Worm (Caenorhabditis elegans): ENCODE measurements around the gene lntl-1.

The lntl-1 gene

ce11 chrIV:5805477-5805876 lies 1.4 kb downstream of the lntl-1 start:
- TF ChIP-seq ztf-11 (tag; optimal IDR thresholded peaks at IDR 0.05), result no peak
- no peak for TF ChIP-seq lin-13 (tag; optimal IDR thresholded peaks at IDR 0.05)
- TF ChIP-seq ces-1 (GFP tag; optimal IDR thresholded peaks at IDR 0.05), result peak; percentile 54
- no peak for TF ChIP-seq lin-32 (GFP tag; optimal IDR thresholded peaks at IDR 0.05)
- no peak for TF ChIP-seq M03D4.4 (tag; optimal IDR thresholded peaks at IDR 0.05)
- no peak for TF ChIP-seq blmp-1 (tag; optimal IDR thresholded peaks at IDR 0.05)
- no peak for TF ChIP-seq mep-1 (tag; optimal IDR thresholded peaks at IDR 0.05)
- TF ChIP-seq nhr-2 (tag; optimal IDR thresholded peaks at IDR 0.05), result no peak
- peak; percentile 87 for TF ChIP-seq lsy-2 (tag; optimal IDR thresholded peaks at IDR 0.05)
- no peak for TF ChIP-seq flh-1 (GFP tag; optimal IDR thresholded peaks at IDR 0.05)
- no peak for TF ChIP-seq cnd-1 (tag; optimal IDR thresholded peaks at IDR 0.05)
- TF ChIP-seq mab-5 (tag; optimal IDR thresholded peaks at IDR 0.05), result no peak
- no peak for TF ChIP-seq unc-120 (tag; optimal IDR thresholded peaks at IDR 0.05; ENCODE audit: poor library complexity, severe bottlenecking)
- no peak for TF ChIP-seq bed-3 (GFP tag; optimal IDR thresholded peaks at IDR 0.05)

- TF ChIP-seq unc-62 (GFP tag; optimal IDR thresholded peaks at IDR 0.05) (no peak), elt-1 (tag; optimal IDR thresholded peaks at IDR 0.05; ENCODE audit: borderline replicate concordance, insufficient read depth) (no peak), tbx-8 (GFP tag; optimal IDR thresholded peaks at IDR 0.05) (no peak), ces-1 (GFP tag; optimal IDR thresholded peaks at IDR 0.05) (peak; percentile 95), snpc-4 (tag; optimal IDR thresholded peaks at IDR 0.05) (no peak)
Observed at ce11 chrIV:5803510-5804013, 3.3 kb downstream of the lntl-1 start.

ce11 chrIV:5799577-5799976 lies 7.3 kb downstream of the lntl-1 start:
- no peak for TF ChIP-seq lin-13 (tag; optimal IDR thresholded peaks at IDR 0.05)
- TF ChIP-seq tbx-8 (GFP tag; optimal IDR thresholded peaks at IDR 0.05), result no peak
- TF ChIP-seq drap-1 (GFP tag; optimal IDR thresholded peaks at IDR 0.05), result no peak
- TF ChIP-seq nhr-237 (tag; optimal IDR thresholded peaks at IDR 0.05), result no peak
- TF ChIP-seq elt-3 (tag; optimal IDR thresholded peaks at IDR 0.05), result no peak
- no peak for TF ChIP-seq mep-1 (tag; optimal IDR thresholded peaks at IDR 0.05)
- no peak for TF ChIP-seq sptf-1 (tag; optimal IDR thresholded peaks at IDR 0.05)
- TF ChIP-seq ham-2 (GFP tag; optimal IDR thresholded peaks at IDR 0.05), result no peak
- TF ChIP-seq nhr-2 (tag; optimal IDR thresholded peaks at IDR 0.05), result no peak
- no peak for TF ChIP-seq bed-3 (GFP tag; optimal IDR thresholded peaks at IDR 0.05)
- no peak for TF ChIP-seq lin-32 (GFP tag; optimal IDR thresholded peaks at IDR 0.05)
- TF ChIP-seq zip-8 (tag; optimal IDR thresholded peaks at IDR 0.05), result no peak
- no peak for TF ChIP-seq unc-39 (tag; optimal IDR thresholded peaks at IDR 0.05)
- TF ChIP-seq lsy-2 (tag; optimal IDR thresholded peaks at IDR 0.05), result no peak
- no peak for TF ChIP-seq mls-2 (tag; optimal IDR thresholded peaks at IDR 0.05)
- no peak for TF ChIP-seq nhr-28 (tag; optimal IDR thresholded peaks at IDR 0.05)

ce11 chrIV:5797153-5797552 lies 9.7 kb downstream of the lntl-1 start, which contains the start of gene C31H1.1:
C31H1.1 (plus strand) TSS chrIV:5797453.
- TF ChIP-seq ztf-11 (tag; optimal IDR thresholded peaks at IDR 0.05) (no peak), sem-2 (GFP tag; optimal IDR thresholded peaks at IDR 0.05) (no peak), nhr-76 (tag; optimal IDR thresholded peaks at IDR 0.05) (no peak), ceh-39 (tag; optimal IDR thresholded peaks at IDR 0.05) (no peak)

- TF ChIP-seq drap-1 (GFP tag; optimal IDR thresholded peaks at IDR 0.05) (no peak), cnd-1 (tag; optimal IDR thresholded peaks at IDR 0.05) (no peak), unc-120 (tag; optimal IDR thresholded peaks at IDR 0.05; ENCODE audit: poor library complexity, severe bottlenecking) (no peak), elt-1 (tag; optimal IDR thresholded peaks at IDR 0.05; ENCODE audit: borderline replicate concordance, insufficient read depth) (no peak), lsy-2 (tag; optimal IDR thresholded peaks at IDR 0.05) (no peak), nhr-237 (tag; optimal IDR thresholded peaks at IDR 0.05) (no peak), ceh-39 (tag; optimal IDR thresholded peaks at IDR 0.05) (no peak), lin-13 (tag; optimal IDR thresholded peaks at IDR 0.05) (no peak), unc-39 (tag; optimal IDR thresholded peaks at IDR 0.05) (no peak), sem-2 (GFP tag; optimal IDR thresholded peaks at IDR 0.05) (no peak)
Observed at ce11 chrIV:5796694-5797093, 10.2 kb downstream of the lntl-1 start, which contains the start of gene C31H1.5. C31H1.5 (minus strand) TSS chrIV:5796794.

ce11 chrIV:5795495-5795894 lies 11.4 kb downstream of the lntl-1 start:
- TF ChIP-seq lsy-2 (tag; optimal IDR thresholded peaks at IDR 0.05), result no peak
- TF ChIP-seq elt-3 (tag; optimal IDR thresholded peaks at IDR 0.05), result no peak
- TF ChIP-seq unc-39 (tag; optimal IDR thresholded peaks at IDR 0.05), result no peak
- TF ChIP-seq nhr-76 (tag; optimal IDR thresholded peaks at IDR 0.05), result no peak
- no peak for TF ChIP-seq ztf-11 (tag; optimal IDR thresholded peaks at IDR 0.05)
- no peak for TF ChIP-seq unc-120 (tag; optimal IDR thresholded peaks at IDR 0.05; ENCODE audit: poor library complexity, severe bottlenecking)
- TF ChIP-seq nhr-28 (tag; optimal IDR thresholded peaks at IDR 0.05), result no peak
- no peak for TF ChIP-seq unc-62 (GFP tag; optimal IDR thresholded peaks at IDR 0.05)
- TF ChIP-seq tbx-8 (GFP tag; optimal IDR thresholded peaks at IDR 0.05), result no peak
- TF ChIP-seq ceh-43 (GFP tag; optimal IDR thresholded peaks at IDR 0.05), result no peak
- no peak for TF ChIP-seq hlh-1 (tag; optimal IDR thresholded peaks at IDR 0.05)
- no peak for TF ChIP-seq zip-8 (tag; optimal IDR thresholded peaks at IDR 0.05)
- TF ChIP-seq snpc-4 (tag; optimal IDR thresholded peaks at IDR 0.05), result no peak
- TF ChIP-seq ceh-39 (tag; optimal IDR thresholded peaks at IDR 0.05), result no peak
- TF ChIP-seq elt-1 (tag; optimal IDR thresholded peaks at IDR 0.05; ENCODE audit: borderline replicate concordance, insufficient read depth), result no peak
- no peak for TF ChIP-seq ham-2 (GFP tag; optimal IDR thresholded peaks at IDR 0.05)
- no peak for TF ChIP-seq M03D4.4 (tag; optimal IDR thresholded peaks at IDR 0.05)
- TF ChIP-seq mab-5 (tag; optimal IDR thresholded peaks at IDR 0.05), result no peak
- TF ChIP-seq drap-1 (GFP tag; optimal IDR thresholded peaks at IDR 0.05), result no peak
